Fruit fly (Drosophila melanogaster) whole organism, pupa: ENCODE results near the gene RPA2.

Experiments used
- CG10348 ChIP-seq: fragments of 200-800 bp; sonication (Bioruptor generic); IDR thresholded peaks from 2 replicates; pipeline ENCODE4 v1.3.6; 2022; ENCODE audit warnings: missing biosample characterization, missing genetic modification characterization
- CG12605 ChIP-seq: fragments of 200-800 bp; sonication (Bioruptor generic); IDR thresholded peaks from 2 replicates; pipeline ENCODE4 v1.3.6; 2022; ENCODE audit warnings: missing biosample characterization, missing genetic modification characterization
- CG17806 ChIP-seq: fragments of 200-800 bp; sonication (Bioruptor generic); optimal IDR thresholded peaks from 2 replicates; lab custom pipeline; 2018; ENCODE audit warnings: missing biosample characterization, mild to moderate bottlenecking, missing genetic modification characterization, moderate library complexity
- D1 ChIP-seq: fragments of 200-800 bp; sonication (Bioruptor generic); optimal IDR thresholded peaks from 2 replicates; lab custom pipeline; 2018; ENCODE audit warnings: missing biosample characterization, mild to moderate bottlenecking, missing genetic modification characterization, moderate library complexity
- EcR ChIP-seq: fragments of 200-800 bp; sonication (Bioruptor generic); optimal IDR thresholded peaks from 3 replicates; lab custom pipeline; 2019; ENCODE audit warnings: missing biosample characterization, missing genetic modification characterization, mild to moderate bottlenecking, moderate library complexity, missing genetic modification reagents
- Snoo ChIP-seq: fragments of 200-800 bp; sonication (Bioruptor generic); optimal IDR thresholded peaks from 3 replicates; lab custom pipeline; 2017; ENCODE audit warnings: missing biosample characterization, mild to moderate bottlenecking, missing genetic modification characterization, inconsistent platforms
- fd96Ca ChIP-seq: fragments of 200-800 bp; sonication (Bioruptor generic); IDR thresholded peaks from 3 replicates; pipeline ENCODE4 v1.3.6; 2022; ENCODE audit warnings: missing biosample characterization, missing genetic modification characterization
- gl ChIP-seq: fragments of 200-800 bp; sonication (Bioruptor generic); optimal IDR thresholded peaks from 2 replicates; lab custom pipeline; 2018; ENCODE audit warnings: missing biosample characterization, mild to moderate bottlenecking, missing genetic modification characterization
- rn ChIP-seq: fragments of 200-800 bp; sonication (Bioruptor generic); IDR thresholded peaks from 2 replicates; pipeline ENCODE4 v1.3.6; 2022; ENCODE audit warnings: missing biosample characterization, missing genetic modification characterization

- peak; percentile 72 for TF ChIP-seq Snoo (tag; lab: Kevin White, UChicago)
- TF ChIP-seq rn (GFP tag; lab: Robert Waterston, UW) = no peak
- peak; percentile 74 for TF ChIP-seq gl (tag; lab: Kevin White, UChicago)
- no peak for TF ChIP-seq fd96Ca (GFP tag; lab: Robert Waterston, UW)
- peak; percentile 65 for TF ChIP-seq CG17806 (tag; lab: Kevin White, UChicago)
- TF ChIP-seq CG12605 (GFP tag; lab: Robert Waterston, UW) = no peak
- peak; percentile 73 for TF ChIP-seq EcR (GFP tag; lab: Kevin White, UChicago)
- no peak for TF ChIP-seq D1 (tag; lab: Kevin White, UChicago)
- TF ChIP-seq CG10348 (GFP tag; lab: Robert Waterston, UW) = no peak
These were observed 13.1 kb downstream of the RPA2 start for dm6 chr2L:20912789-20913300.
